Fruit fly (Drosophila melanogaster) whole organism, embryonic: Measurements from ENCODE around the gene CG15528.

Experiments
- Atf3 ChIP-seq: fragments of 200-800 bp; sonication (Bioruptor generic); optimal IDR thresholded peaks from 3 replicates; lab custom pipeline; 2016; ENCODE audit warnings: missing biosample characterization, missing genetic modification characterization
- BtbVII ChIP-seq: fragments of 200-800 bp; sonication (Bioruptor generic); optimal IDR thresholded peaks from 3 replicates; lab custom pipeline; 2017; ENCODE audit warnings: missing biosample characterization, mild to moderate bottlenecking, missing genetic modification characterization
- CG12155 ChIP-seq: fragments of 200-800 bp; sonication (Bioruptor generic); optimal IDR thresholded peaks from 3 replicates; lab custom pipeline; 2016; ENCODE audit warnings: missing biosample characterization, missing genetic modification characterization
- CG13424 ChIP-seq: fragments of 200-800 bp; sonication (Bioruptor generic); optimal IDR thresholded peaks from 2 replicates; lab custom pipeline; 2019; ENCODE audit warnings: missing biosample characterization, mild to moderate bottlenecking, missing genetic modification characterization, moderate library complexity
- CG15514 ChIP-seq: fragments of 200-800 bp; sonication (Bioruptor generic); optimal IDR thresholded peaks from 3 replicates; lab custom pipeline; 2017; ENCODE audit warnings: missing biosample characterization, missing genetic modification characterization, mild to moderate bottlenecking, moderate library complexity, missing genetic modification reagents
- CG15696 ChIP-seq: fragments of 200-800 bp; sonication (Bioruptor generic); optimal IDR thresholded peaks from 2 replicates; lab custom pipeline; 2019; ENCODE audit warnings: missing biosample characterization, mild to moderate bottlenecking, missing genetic modification characterization, moderate library complexity
- CG1603 ChIP-seq: fragments of 200-800 bp; sonication (Bioruptor generic); optimal IDR thresholded peaks from 2 replicates; lab custom pipeline; 2019; ENCODE audit warnings: missing biosample characterization, mild to moderate bottlenecking, missing genetic modification characterization, moderate library complexity
- CG17361 ChIP-seq: fragments of 200-800 bp; sonication (Bioruptor generic); IDR thresholded peaks from 3 replicates; pipeline ENCODE4 v1.3.6; 2022; ENCODE audit warnings: missing biosample characterization, missing genetic modification characterization
- CG17612 ChIP-seq: fragments of 200-800 bp; sonication (Bioruptor generic); IDR thresholded peaks from 2 replicates; pipeline ENCODE4 v1.3.6; 2022; ENCODE audit warnings: missing biosample characterization, missing genetic modification characterization
- CG1792 ChIP-seq: fragments of 200-800 bp; sonication (Bioruptor generic); optimal IDR thresholded peaks from 2 replicates; lab custom pipeline; 2016; ENCODE audit warnings: missing biosample characterization, missing genetic modification characterization
- CG2875 ChIP-seq: fragments of 200-800 bp; sonication (Bioruptor generic); optimal IDR thresholded peaks from 2 replicates; lab custom pipeline; 2017; ENCODE audit warnings: missing biosample characterization, mild to moderate bottlenecking, missing genetic modification characterization, missing genetic modification reagents
- CG30020 ChIP-seq: fragments of 200-800 bp; optimal IDR thresholded peaks from 2 replicates; lab custom pipeline; 2019; ENCODE audit warnings: missing biosample characterization, mild to moderate bottlenecking, missing genetic modification characterization, moderate library complexity
- CG3163 ChIP-seq: fragments of 200-800 bp; sonication (Bioruptor generic); optimal IDR thresholded peaks from 3 replicates; lab custom pipeline; 2016; ENCODE audit warnings: missing biosample characterization, missing genetic modification characterization
- CG3281 ChIP-seq: fragments of 200-800 bp; sonication (Bioruptor generic); optimal IDR thresholded peaks from 3 replicates; lab custom pipeline; 2017; ENCODE audit warnings: missing biosample characterization, mild to moderate bottlenecking, missing genetic modification characterization
- CG34376 ChIP-seq: fragments of 200-800 bp; sonication (Bioruptor generic); optimal IDR thresholded peaks from 2 replicates; lab custom pipeline; 2018; ENCODE audit warnings: missing biosample characterization, mild to moderate bottlenecking, missing genetic modification characterization
- CG3726 ChIP-seq: fragments of 200-800 bp; sonication (Bioruptor generic); IDR thresholded peaks from 3 replicates; pipeline ENCODE4, ENCODE4 v1.3.6; 2022; ENCODE audit warnings: missing biosample characterization, missing genetic modification characterization
- CG4328 ChIP-seq: fragments of 200-800 bp; sonication (Bioruptor generic); optimal IDR thresholded peaks from 3 replicates; lab custom pipeline; 2017; ENCODE audit warnings: missing biosample characterization, missing genetic modification reagents, missing genetic modification characterization
- CG4707 ChIP-seq: fragments of 200-800 bp; sonication (Bioruptor generic); optimal IDR thresholded peaks from 2 replicates; lab custom pipeline; 2018; ENCODE audit warnings: missing biosample characterization, mild to moderate bottlenecking, missing genetic modification characterization, moderate library complexity
- CG6654 ChIP-seq: fragments of 200-800 bp; sonication (Bioruptor generic); optimal IDR thresholded peaks from 2 replicates; lab custom pipeline; 2017; ENCODE audit warnings: missing biosample characterization, mild to moderate bottlenecking, missing genetic modification characterization
- CG6683 ChIP-seq: fragments of 200-800 bp; sonication (Bioruptor generic); optimal IDR thresholded peaks from 2 replicates; lab custom pipeline; 2017; ENCODE audit warnings: missing biosample characterization, mild to moderate bottlenecking, missing genetic modification characterization, missing genetic modification reagents
- CG8944 ChIP-seq: fragments of 200-800 bp; sonication (Bioruptor generic); optimal IDR thresholded peaks from 3 replicates; lab custom pipeline; 2016; ENCODE audit warnings: missing biosample characterization, missing genetic modification characterization
- Doc2 ChIP-seq: fragments of 200-800 bp; sonication (Bioruptor generic); IDR thresholded peaks from 2 replicates; pipeline ENCODE4 v1.3.6; 2022; ENCODE audit warnings: missing biosample characterization, missing genetic modification characterization
- Drgx ChIP-seq: fragments of 200-800 bp; sonication (Bioruptor generic); IDR thresholded peaks from 2 replicates; pipeline ENCODE4 v1.3.6; 2022; ENCODE audit warnings: missing biosample characterization, missing genetic modification characterization
- E2f1 ChIP-seq: fragments of 200-800 bp; sonication (Bioruptor generic); IDR thresholded peaks from 2 replicates; pipeline ENCODE4 v1.3.6; 2022; ENCODE audit warnings: missing biosample characterization, missing genetic modification characterization
- Elba2 ChIP-seq: fragments of 200-800 bp; sonication (Bioruptor generic); optimal IDR thresholded peaks from 3 replicates; lab custom pipeline; 2016; ENCODE audit warnings: missing biosample characterization, missing genetic modification characterization
- Fer3 ChIP-seq: fragments of 200-800 bp; sonication (Bioruptor generic); optimal IDR thresholded peaks from 2 replicates; lab custom pipeline; 2018; ENCODE audit warnings: missing biosample characterization, mild to moderate bottlenecking, missing genetic modification characterization, moderate library complexity
- HLH3B ChIP-seq: fragments of 200-800 bp; sonication (Bioruptor generic); IDR thresholded peaks from 2 replicates; pipeline ENCODE4 v1.3.6; 2022; ENCODE audit warnings: missing biosample characterization, missing genetic modification characterization
- Nf-YC ChIP-seq: fragments of 200-800 bp; optimal IDR thresholded peaks from 3 replicates; lab custom pipeline; 2019; ENCODE audit warnings: missing biosample characterization, mild to moderate bottlenecking, missing genetic modification characterization, moderate library complexity
- Ravus ChIP-seq: fragments of 200-800 bp; sonication (Bioruptor generic); IDR thresholded peaks from 2 replicates; pipeline ENCODE4 v1.3.6; 2022; ENCODE audit warnings: missing biosample characterization, missing genetic modification characterization
- Six4 ChIP-seq: fragments of 200-800 bp; sonication (Bioruptor generic); optimal IDR thresholded peaks from 2 replicates; lab custom pipeline; 2016; ENCODE audit warnings: missing biosample characterization, missing genetic modification characterization
- Vsx1 ChIP-seq: fragments of 200-800 bp; sonication (Bioruptor generic); optimal IDR thresholded peaks from 2 replicates; lab custom pipeline; 2017; ENCODE audit warnings: missing biosample characterization, mild to moderate bottlenecking, missing genetic modification characterization, missing genetic modification reagents
- aop ChIP-seq: fragments of 200-800 bp; sonication (Bioruptor generic); IDR thresholded peaks from 2 replicates; pipeline ENCODE4 v1.3.6; 2022; ENCODE audit warnings: missing biosample characterization, missing genetic modification characterization
- ase ChIP-seq: fragments of 200-800 bp; sonication (Bioruptor generic); IDR thresholded peaks from 3 replicates; pipeline ENCODE4 v1.3.6; 2022; ENCODE audit warnings: missing biosample characterization, missing genetic modification characterization
- ato ChIP-seq: fragments of 200-800 bp; sonication (Bioruptor generic); IDR thresholded peaks from 2 replicates; pipeline ENCODE4 v1.3.6; 2022; ENCODE audit warnings: missing biosample characterization, missing genetic modification characterization; ENCODE audit not compliant: partially characterized antibody
- bigmax ChIP-seq: fragments of 200-800 bp; sonication (Bioruptor generic); optimal IDR thresholded peaks from 2 replicates; lab custom pipeline; 2018; ENCODE audit warnings: missing biosample characterization, mild to moderate bottlenecking, missing genetic modification characterization
- cg ChIP-seq: fragments of 200-800 bp; sonication (Bioruptor generic); optimal IDR thresholded peaks from 3 replicates; lab custom pipeline; 2019; ENCODE audit warnings: missing biosample characterization, mild to moderate bottlenecking, missing genetic modification characterization, moderate library complexity
- emc ChIP-seq: fragments of 200-800 bp; sonication (Bioruptor generic); optimal IDR thresholded peaks from 2 replicates; lab custom pipeline; 2016; ENCODE audit warnings: missing biosample characterization, missing genetic modification characterization
- fd3F ChIP-seq: fragments of 200-800 bp; sonication (Bioruptor generic); optimal IDR thresholded peaks from 2 replicates; lab custom pipeline; 2018; ENCODE audit warnings: missing biosample characterization, mild to moderate bottlenecking, missing genetic modification characterization, moderate library complexity
- hkb ChIP-seq, 2 experiments: fragments of 200-800 bp in 1 of 2; fragments of >200 bp in 1 of 2; sonication (Bioruptor generic) in 1 of 2; IDR thresholded peaks in 1 of 2; optimal IDR thresholded peaks in 1 of 2; 2 replicates each; pipeline versions ENCODE4 v1.3.6 to Lab custom; 2017 to 2022; ENCODE audit warnings: missing biosample characterization in 1 of 2, missing genetic modification characterization in 1 of 2
- hth ChIP-seq: fragments of >200 bp; optimal IDR thresholded peaks from 2 replicates; lab custom pipeline; 2017; ENCODE audit warnings: inconsistent platforms
- kah ChIP-seq: fragments of 200-800 bp; sonication (Bioruptor generic); optimal IDR thresholded peaks from 2 replicates; lab custom pipeline; 2018; ENCODE audit warnings: missing biosample characterization, mild to moderate bottlenecking, missing genetic modification characterization
- ken ChIP-seq: fragments of 200-800 bp; sonication (Bioruptor generic); IDR thresholded peaks from 3 replicates; pipeline ENCODE4 v1.3.6; 2022; ENCODE audit warnings: missing biosample characterization, missing genetic modification characterization
- nerfin-1 ChIP-seq: fragments of 200-800 bp; sonication (Bioruptor generic); optimal IDR thresholded peaks from 3 replicates; lab custom pipeline; 2019; ENCODE audit warnings: missing biosample characterization, mild to moderate bottlenecking, missing genetic modification characterization, moderate library complexity
- nom ChIP-seq: fragments of 200-800 bp; sonication (Bioruptor generic); optimal IDR thresholded peaks from 2 replicates; lab custom pipeline; 2017; ENCODE audit warnings: missing biosample characterization, missing genetic modification characterization, mild to moderate bottlenecking, moderate library complexity, missing genetic modification reagents
- pan ChIP-seq, 4 experiments: fragments of >200 bp in 3 of 4; fragments of 200-800 bp in 1 of 4; sonication (Bioruptor generic) in 1 of 4; optimal IDR thresholded peaks in 3 of 4; IDR thresholded peaks in 1 of 4; 2 replicates each; pipeline versions ENCODE4 v1.3.6 to Lab custom; 2017 to 2022; ENCODE audit warnings: missing biosample characterization in 2 of 4, missing genetic modification characterization in 2 of 4, mixed read lengths in 1 of 4
- sqz ChIP-seq: fragments of 200-800 bp; sonication (Bioruptor generic); optimal IDR thresholded peaks from 3 replicates; lab custom pipeline; 2018; ENCODE audit warnings: missing biosample characterization, mild to moderate bottlenecking, missing genetic modification characterization
- tap ChIP-seq: fragments of 200-800 bp; optimal IDR thresholded peaks from 3 replicates; lab custom pipeline; 2019; ENCODE audit warnings: missing biosample characterization, mild to moderate bottlenecking, missing genetic modification characterization, moderate library complexity
- tna ChIP-seq: fragments of 200-800 bp; sonication (Bioruptor generic); IDR thresholded peaks from 2 replicates; pipeline ENCODE4 v1.3.6; 2022; ENCODE audit warnings: missing biosample characterization, missing genetic modification characterization; ENCODE audit not compliant: partially characterized antibody
- zfh2 ChIP-seq: fragments of 200-800 bp; sonication (Bioruptor generic); optimal IDR thresholded peaks from 2 replicates; lab custom pipeline; 2016; ENCODE audit warnings: missing biosample characterization, missing genetic modification characterization

Gene CG15528

DNA sequence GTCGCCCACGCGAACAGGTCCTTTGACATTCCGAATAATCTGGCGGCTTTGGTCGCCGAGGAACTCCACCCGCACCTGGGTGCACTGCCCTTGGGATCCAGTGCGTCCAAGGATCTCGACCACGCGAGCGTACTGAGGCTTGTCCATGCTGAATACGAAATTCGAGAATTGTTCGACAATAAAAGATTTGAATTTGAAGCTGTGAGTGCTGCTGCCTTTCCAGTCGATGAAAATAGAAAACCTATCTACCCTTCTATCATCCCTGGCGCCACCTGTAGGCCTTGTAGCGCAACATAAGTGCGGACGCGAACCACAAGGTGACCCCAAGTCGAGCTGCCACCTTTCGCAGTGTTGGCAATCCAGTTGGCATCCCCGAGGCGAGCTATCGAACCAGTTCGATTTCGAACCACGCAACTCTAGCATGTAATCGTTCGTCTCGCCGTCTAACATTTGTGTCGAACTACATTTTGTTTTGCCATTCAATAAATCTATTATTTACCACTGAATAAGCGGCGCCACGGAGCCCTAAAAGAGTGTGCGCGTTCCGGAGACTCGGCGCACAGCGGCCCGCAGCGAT, 29.4 kb downstream of the CG15528 start, which contains the start of the genes RpS28a and Axn (continued):
- no peak for TF ChIP-seq nerfin-1 (tag; lab: Kevin White, UChicago)
- peak; percentile 18 for TF ChIP-seq Atf3 (GFP tag; lab: Kevin White, UChicago)
- TF ChIP-seq Ravus (GFP tag; lab: Robert Waterston, UW): no peak
- TF ChIP-seq Vsx1: no peak
- no peak for TF ChIP-seq aop (GFP tag; lab: Robert Waterston, UW)
- no peak for TF ChIP-seq CG4707
- no peak for TF ChIP-seq CG2875
- TF ChIP-seq fd3F (GFP tag; lab: Kevin White, UChicago): no peak
- TF ChIP-seq Nf-YC: no peak
- no peak for TF ChIP-seq CG3281 (GFP tag; lab: Kevin White, UChicago)
- peak; percentile 62 for TF ChIP-seq hkb (optimal IDR thresholded peaks at IDR 0.05; lab: Kevin White, UChicago)
- no peak for TF ChIP-seq hkb (GFP tag; IDR thresholded peaks at IDR 0.05; lab: Robert Waterston, UW)
- no peak for TF ChIP-seq zfh2 (GFP tag; lab: Kevin White, UChicago)
- TF ChIP-seq CG17361 (GFP tag; lab: Robert Waterston, UW): no peak; the same call in 2 of the 3 replicates
- TF ChIP-seq CG1603 (tag; lab: Kevin White, UChicago): no peak
- TF ChIP-seq CG15514: peak; percentile 100
- TF ChIP-seq ase (GFP tag; lab: Robert Waterston, UW): no peak
- no peak for TF ChIP-seq Elba2 (GFP tag; lab: Kevin White, UChicago)
- 0 out of 3 replicates have a peak, but pooled peaks have one; percentile 41 for TF ChIP-seq ken (GFP tag; lab: Robert Waterston, UW)
- TF ChIP-seq cg (GFP tag; lab: Kevin White, UChicago): no peak
- no peak for TF ChIP-seq bigmax (GFP tag; lab: Kevin White, UChicago)
- no peak for TF ChIP-seq tap (tag; lab: Kevin White, UChicago)
- TF ChIP-seq emc (GFP tag; lab: Kevin White, UChicago): no peak
- no peak for TF ChIP-seq hth (lab: Kevin White, UChicago)
- no peak for TF ChIP-seq pan (optimal IDR thresholded peaks at IDR 0.05; lab: Kevin White, UChicago)
- peak in 1 of 2 experiments; percentile 26 for TF ChIP-seq pan (GFP tag; optimal IDR thresholded peaks at IDR 0.05 in 1 of 2, IDR thresholded peaks at IDR 0.05 in 1 of 2)
- TF ChIP-seq Six4 (GFP tag; lab: Kevin White, UChicago): no peak
- no peak for TF ChIP-seq CG13424 (tag; lab: Kevin White, UChicago)
- TF ChIP-seq CG17612 (GFP tag; lab: Robert Waterston, UW): no peak
- TF ChIP-seq CG6654 (GFP tag; lab: Kevin White, UChicago): no peak
- no peak for TF ChIP-seq Fer3
- no peak for TF ChIP-seq Drgx (GFP tag; lab: Robert Waterston, UW)
- peak; percentile 50 for TF ChIP-seq CG8944 (GFP tag; lab: Kevin White, UChicago)
- no peak for TF ChIP-seq CG12155 (GFP tag; lab: Kevin White, UChicago)
- no peak; the same call in 1 of the 2 replicates for TF ChIP-seq tna
- no peak for TF ChIP-seq nom
- no peak for TF ChIP-seq CG4328
- no peak for TF ChIP-seq CG3163 (GFP tag; lab: Kevin White, UChicago)
- TF ChIP-seq kah (GFP tag; lab: Kevin White, UChicago): no peak
- TF ChIP-seq Doc2: no peak
- no peak for TF ChIP-seq CG1792 (GFP tag; lab: Kevin White, UChicago)
- no peak for TF ChIP-seq BtbVII (GFP tag; lab: Kevin White, UChicago)
- TF ChIP-seq HLH3B: no peak
- TF ChIP-seq CG6683 (GFP tag; lab: Kevin White, UChicago): no peak
- TF ChIP-seq ato: peak; percentile 1; the same call in 1 of the 2 replicates
- no peak for TF ChIP-seq sqz (GFP tag; lab: Kevin White, UChicago)
- TF ChIP-seq E2f1 (GFP tag; lab: Robert Waterston, UW): no peak
- TF ChIP-seq CG3726 (GFP tag; lab: Robert Waterston, UW): no peak
- no peak for TF ChIP-seq CG30020 (tag; lab: Kevin White, UChicago)
- TF ChIP-seq CG34376 (GFP tag; lab: Kevin White, UChicago): no peak
- no peak for TF ChIP-seq CG15696 (tag; lab: Kevin White, UChicago)
